Fruit fly (Drosophila melanogaster): ENCODE measurements around the gene nAChRbeta3.

- TF ChIP-seq ovo (GFP tag; optimal IDR thresholded peaks at IDR 0.05) (no peak), CG1620 (GFP tag; optimal IDR thresholded peaks at IDR 0.05) (no peak), CG11617 (GFP tag; optimal IDR thresholded peaks at IDR 0.05) (no peak)
These were observed 11.2 kb upstream of the nAChRbeta3 start for dm6 chr2L:533734-534133.

Data from whole organism, adult.